Fruit fly (Drosophila melanogaster) Kc167 (cell line): ENCODE measurements around the gene CG42367.

Experiments used
- Myc ChIP-seq: fragments of >200 bp; optimal IDR thresholded peaks from 2 replicates; lab custom pipeline; 2017; ENCODE audit warnings: missing external identifiers
- Sin3A ChIP-seq: fragments of >200 bp; optimal IDR thresholded peaks from 2 replicates; lab custom pipeline; 2018; ENCODE audit warnings: missing external identifiers
- h ChIP-seq: fragments of >200 bp; optimal IDR thresholded peaks from 3 replicates; lab custom pipeline; 2018; ENCODE audit warnings: missing external identifiers
- insv ChIP-seq: fragments of >200 bp; optimal IDR thresholded peaks from 3 replicates; lab custom pipeline; 2018; ENCODE audit warnings: missing external identifiers
- psq ChIP-seq: fragments of >200 bp; optimal IDR thresholded peaks from 2 replicates; lab custom pipeline; 2017; ENCODE audit warnings: missing external identifiers
- ttk ChIP-seq: sonication (Bioruptor generic); optimal IDR thresholded peaks from 2 replicates; lab custom pipeline; 2017; ENCODE audit warnings: missing external identifiers

- no peak for TF ChIP-seq h
- TF ChIP-seq Sin3A (lab: Kevin White, UChicago) = no peak
- TF ChIP-seq insv (lab: Kevin White, UChicago) = no peak
- TF ChIP-seq psq (lab: Kevin White, UChicago) = no peak
- TF ChIP-seq Myc (lab: Kevin White, UChicago) = no peak
- TF ChIP-seq ttk (lab: Kevin White, UChicago) = no peak
Measured at dm6 chr2L:9943521-9943920, 13.1 kb downstream of the CG42367 start.
